Worm (Caenorhabditis elegans) whole organism, late embryonic: Measurements from ENCODE around the gene egl-47.

Experiments
- ceh-18 ChIP-seq: sonication (generic microtip); optimal IDR thresholded peaks from 2 replicates; lab custom pipeline; 2016; ENCODE audit warnings: missing genetic modification characterization, missing compliant biosample characterization
- ets-4 ChIP-seq: sonication (generic microtip); optimal IDR thresholded peaks from 2 replicates; lab custom pipeline; 2016; ENCODE audit warnings: missing genetic modification characterization, missing compliant biosample characterization
- hlh-15 ChIP-seq: sonication (generic microtip); optimal IDR thresholded peaks from 2 replicates; lab custom pipeline; 2016; ENCODE audit warnings: missing genetic modification characterization, missing compliant biosample characterization
- lim-6 ChIP-seq: sonication (generic microtip); optimal IDR thresholded peaks from 2 replicates; lab custom pipeline; 2016; ENCODE audit warnings: missing genetic modification characterization, missing compliant biosample characterization
- nhr-11 ChIP-seq: fragments of 150-350 bp; optimal IDR thresholded peaks from 2 replicates; lab custom pipeline; 2014; ENCODE audit warnings: missing biosample characterization, missing genetic modification characterization
- rnt-1 ChIP-seq: sonication (generic microtip); optimal IDR thresholded peaks from 2 replicates; lab custom pipeline; 2016; ENCODE audit warnings: missing genetic modification characterization, missing compliant biosample characterization
- tbx-2 ChIP-seq: sonication (generic microtip); optimal IDR thresholded peaks from 2 replicates; lab custom pipeline; 2016; ENCODE audit warnings: missing genetic modification characterization, missing compliant biosample characterization
- unc-3 ChIP-seq, 2 experiments: fragments of 200-800 bp in 1 of 2; sonication (Bioruptor generic) in 1 of 2; sonication (generic microtip) in 1 of 2; conservative IDR thresholded peaks in 1 of 2; optimal IDR thresholded peaks in 1 of 2; 2 replicates each; pipeline versions ENCODE4 v1.3.6 to Lab custom; 2016 to 2022; ENCODE audit warnings: missing compliant biosample characterization in 2 of 2, missing genetic modification characterization in 2 of 2, missing genetic modification reagents in 1 of 2
- unc-55 ChIP-seq: sonication (generic microtip); optimal IDR thresholded peaks from 2 replicates; lab custom pipeline; 2017; ENCODE audit warnings: missing biosample characterization, missing genetic modification reagents, missing genetic modification characterization
- unc-86 ChIP-seq: sonication (generic microtip); optimal IDR thresholded peaks from 2 replicates; lab custom pipeline; 2016; ENCODE audit warnings: missing genetic modification characterization, missing compliant biosample characterization

DNA sequence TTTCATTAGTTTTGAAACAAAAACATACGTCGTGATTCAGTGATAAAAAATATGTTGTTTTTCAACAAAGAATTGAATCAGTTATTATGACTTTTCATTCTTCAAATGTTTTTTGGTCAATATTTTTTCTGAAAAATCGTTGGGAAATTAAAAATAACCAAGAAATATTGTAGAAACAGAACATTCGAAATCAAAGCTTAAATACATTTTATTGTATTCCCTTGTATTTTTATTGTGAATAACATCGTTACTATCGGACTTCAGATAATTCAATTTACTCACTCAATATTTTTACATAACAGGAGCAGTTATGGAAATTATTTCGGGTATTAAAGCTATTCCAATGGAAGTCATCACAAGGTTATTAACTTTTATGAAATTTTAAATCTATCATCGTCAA, 17.3 kb downstream of the egl-47 start, which contains the start of gene C50H2.4:
- no peak for TF ChIP-seq unc-86
- no peak for TF ChIP-seq unc-55 (GFP tag; lab: Kevin White, UChicago)
- TF ChIP-seq lim-6, result no peak
- TF ChIP-seq nhr-11 (tag; lab: Kevin White, UChicago), result no peak
- TF ChIP-seq rnt-1 (tag; lab: Kevin White, UChicago), result no peak
- TF ChIP-seq hlh-15, result no peak
- TF ChIP-seq ceh-18 (tag; lab: Kevin White, UChicago), result no peak
- TF ChIP-seq unc-3 (GFP tag; conservative IDR thresholded peaks at IDR 0.05; lab: Robert Waterston, UW), result no peak
- no peak for TF ChIP-seq unc-3 (tag; optimal IDR thresholded peaks at IDR 0.05; lab: Kevin White, UChicago)
- no peak for TF ChIP-seq tbx-2 (tag; lab: Kevin White, UChicago)
- no peak for TF ChIP-seq ets-4 (tag; lab: Kevin White, UChicago)
